Fruit fly (Drosophila melanogaster): ENCODE results near the gene CG14443.
A peak's percentile ranks its signal among the peaks of the same experiment; 100 is the strongest.

Gene CG14443

dm6 chrX:6590681-6591289 lies 43.0 kb upstream of the CG14443 start, which contains the start of gene Pat1 (continued):
- TF ChIP-seq Side (GFP tag; optimal IDR thresholded peaks at IDR 0.05) (no peak), Dref (GFP tag; IDR thresholded peaks at IDR 0.05) (peak; percentile 94), tup (GFP tag; optimal IDR thresholded peaks at IDR 0.05) (no peak), H15 (GFP tag; IDR thresholded peaks at IDR 0.05) (no peak), CG18619 (GFP tag; optimal IDR thresholded peaks at IDR 0.05) (no peak), bab2 (GFP tag; optimal IDR thresholded peaks at IDR 0.05) (no peak), CoRest (tag; optimal IDR thresholded peaks at IDR 0.05) (peak; percentile 28), zfh1 (GFP tag; IDR thresholded peaks at IDR 0.05) (no peak), Fer3 (tag; optimal IDR thresholded peaks at IDR 0.05) (no peak), CG3838 (GFP tag; optimal IDR thresholded peaks at IDR 0.05) (no peak), dimm (GFP tag; IDR thresholded peaks at IDR 0.05) (no peak), nerfin-1 (tag; optimal IDR thresholded peaks at IDR 0.05) (peak; percentile 41), Hr78 (GFP tag; optimal IDR thresholded peaks at IDR 0.05) (no peak), CG17802 (tag; optimal IDR thresholded peaks at IDR 0.05) (no peak), Ets97D (GFP tag; optimal IDR thresholded peaks at IDR 0.05) (peak; percentile 87), gsb (GFP tag; IDR thresholded peaks at IDR 0.05) (no peak), TFAM (GFP tag; optimal IDR thresholded peaks at IDR 0.05) (no peak), CG13287 (GFP tag; IDR thresholded peaks at IDR 0.05; ENCODE audit: partially characterized antibody) (peak; percentile 94), CG15601 (tag; optimal IDR thresholded peaks at IDR 0.05) (peak; percentile 27), gcm (GFP tag; optimal IDR thresholded peaks at IDR 0.05) (no peak), sr (GFP tag; IDR thresholded peaks at IDR 0.05) (no peak), CG6765 (GFP tag; optimal IDR thresholded peaks at IDR 0.05) (peak; percentile 5), Xrp1 (GFP tag; IDR thresholded peaks at IDR 0.05) (0 out of 2 replicates have a peak, but pooled peaks have one; percentile 13), h (optimal IDR thresholded peaks at IDR 0.05) (no peak), Atf-2 (GFP tag; optimal IDR thresholded peaks at IDR 0.05) (no peak), tx (GFP tag; optimal IDR thresholded peaks at IDR 0.05) (peak; percentile 1), CG6791 (GFP tag; IDR thresholded peaks at IDR 0.05; ENCODE audit: partially characterized antibody) (peak; percentile 95), fru (optimal IDR thresholded peaks at IDR 0.05) (no peak), MESR4 (GFP tag; optimal IDR thresholded peaks at IDR 0.05) (peak; percentile 90), CG11093 (GFP tag; IDR thresholded peaks at IDR 0.05) (no peak), pita (GFP tag; optimal IDR thresholded peaks at IDR 0.05) (no peak), CG9817 (tag; optimal IDR thresholded peaks at IDR 0.05) (no peak), schlank (tag; optimal IDR thresholded peaks at IDR 0.05) (no peak), aop (GFP tag; IDR thresholded peaks at IDR 0.05) (no peak), CG8944 (GFP tag; optimal IDR thresholded peaks at IDR 0.05) (no peak), CG34376 (GFP tag; optimal IDR thresholded peaks at IDR 0.05) (peak; percentile 49), Kr (GFP tag; optimal IDR thresholded peaks at IDR 0.05) (no peak), CG1647 (GFP tag; optimal IDR thresholded peaks at IDR 0.05) (no peak), tio (GFP tag; optimal IDR thresholded peaks at IDR 0.05) (no peak), CG6813 (GFP tag; optimal IDR thresholded peaks at IDR 0.05) (no peak), Meics (GFP tag; optimal IDR thresholded peaks at IDR 0.05) (no peak), croc (GFP tag; conservative IDR thresholded peaks at IDR 0.05) (no peak), vnd (GFP tag; IDR thresholded peaks at IDR 0.05; ENCODE audit: partially characterized antibody) (peak; percentile 82), Oaz (GFP tag; IDR thresholded peaks at IDR 0.05) (no peak), amos (GFP tag; IDR thresholded peaks at IDR 0.05; ENCODE audit: partially characterized antibody) (peak; percentile 92), CG13296 (GFP tag; optimal IDR thresholded peaks at IDR 0.05) (no peak), CG9727 (GFP tag; optimal IDR thresholded peaks at IDR 0.05) (no peak), CG4404 (GFP tag; IDR thresholded peaks at IDR 0.05) (no peak), Oli (tag; optimal IDR thresholded peaks at IDR 0.05) (no peak), trh (GFP tag; optimal IDR thresholded peaks at IDR 0.05) (no peak), CG10321 (GFP tag; IDR thresholded peaks at IDR 0.05) (no peak)

Measured in whole organism, embryonic.